Fruit fly (Drosophila melanogaster): ENCODE data around the gene Acp62F.

dm6 chr3L:2744963-2745362 is 5.4 kb downstream of the Acp62F start:
- TF ChIP-seq CG15710 (tag; optimal IDR thresholded peaks at IDR 0.05): no peak
- no peak for TF ChIP-seq CG4496 (GFP tag; IDR thresholded peaks at IDR 0.05)
- no peak for TF ChIP-seq CG32121 (GFP tag; IDR thresholded peaks at IDR 0.05)
- no peak for TF ChIP-seq rn (GFP tag; IDR thresholded peaks at IDR 0.05)
- no peak for TF ChIP-seq CG17806 (tag; optimal IDR thresholded peaks at IDR 0.05)
- TF ChIP-seq CG34367 (tag; optimal IDR thresholded peaks at IDR 0.05): no peak
- TF ChIP-seq EcR (GFP tag; optimal IDR thresholded peaks at IDR 0.05): no peak
